Worm (Caenorhabditis elegans): Measurements from ENCODE around the gene F18C5.9.
A peak's percentile ranks its signal among the peaks of the same experiment; 100 is the strongest.

The F18C5.9 gene

ce11 chrII:6563238-6563637 lies 3.7 kb upstream of the F18C5.9 start:
- no peak for TF ChIP-seq hlh-4 (tag; optimal IDR thresholded peaks at IDR 0.05)
- TF ChIP-seq mef-2 (tag; optimal IDR thresholded peaks at IDR 0.05): no peak
- TF ChIP-seq xbp-1 (tag; optimal IDR thresholded peaks at IDR 0.05): no peak
- TF ChIP-seq fkh-8 (tag; optimal IDR thresholded peaks at IDR 0.05): peak; percentile 35
- peak; percentile 12 for TF ChIP-seq snu-23 (GFP tag; optimal IDR thresholded peaks at IDR 0.05)
- peak; percentile 14 for TF ChIP-seq dsc-1 (tag; optimal IDR thresholded peaks at IDR 0.05)
- peak in 1 of 2 experiments; percentile 14 for TF ChIP-seq lsy-2 (tag; optimal IDR thresholded peaks at IDR 0.05)
- no peak for TF ChIP-seq sptf-1 (tag; optimal IDR thresholded peaks at IDR 0.05)
- TF ChIP-seq fkh-10 (GFP tag; optimal IDR thresholded peaks at IDR 0.05): peak; percentile 44
- no peak for TF ChIP-seq unc-30 (tag; optimal IDR thresholded peaks at IDR 0.05)
- TF ChIP-seq rnt-1 (tag; optimal IDR thresholded peaks at IDR 0.05): peak; percentile 11
- peak; percentile 78 for TF ChIP-seq lin-14 (GFP tag; optimal IDR thresholded peaks at IDR 0.05)
- peak in 1 of 3 experiments; percentile 14 for TF ChIP-seq ceh-82 (tag; optimal IDR thresholded peaks at IDR 0.05)
- TF ChIP-seq efl-1 (optimal IDR thresholded peaks at IDR 0.05): peak; percentile 24 to 40
- peak; percentile 16 to 89 for TF ChIP-seq efl-1 (GFP tag; optimal IDR thresholded peaks at IDR 0.05 in 1 of 2)
- no peak for TF ChIP-seq pag-3 (tag; optimal IDR thresholded peaks at IDR 0.05; ENCODE audit: borderline replicate concordance, insufficient read depth)
- no peak for TF ChIP-seq lin-39 (tag; optimal IDR thresholded peaks at IDR 0.05)
- TF ChIP-seq blmp-1 (tag; optimal IDR thresholded peaks at IDR 0.05): peak; percentile 50
- TF ChIP-seq ceh-90 (tag; optimal IDR thresholded peaks at IDR 0.05): no peak
- no peak for TF ChIP-seq ceh-8 (GFP tag; optimal IDR thresholded peaks at IDR 0.05)
- TF ChIP-seq jun-1 (tag; optimal IDR thresholded peaks at IDR 0.05): peak; percentile 26
- TF ChIP-seq Y116A8C.19 (tag; optimal IDR thresholded peaks at IDR 0.05; ENCODE audit: borderline replicate concordance): no peak
- TF ChIP-seq lir-3 (tag; optimal IDR thresholded peaks at IDR 0.05; ENCODE audit: poor library complexity): no peak
- no peak for TF ChIP-seq nhr-77 (tag; optimal IDR thresholded peaks at IDR 0.05)

- TF ChIP-seq pqm-1 (tag; optimal IDR thresholded peaks at IDR 0.05) (no peak), efl-1 (optimal IDR thresholded peaks at IDR 0.05) (peak; percentile 20 to 38), efl-1 (GFP tag; optimal IDR thresholded peaks at IDR 0.05 in 1 of 2) (peak in 1 of 2 experiments; percentile 94), lin-13 (GFP tag; optimal IDR thresholded peaks at IDR 0.05) (no peak), nhr-84 (tag; optimal IDR thresholded peaks at IDR 0.05) (no peak), egl-27 (tag; optimal IDR thresholded peaks at IDR 0.05) (no peak), rnt-1 (tag; optimal IDR thresholded peaks at IDR 0.05) (peak; percentile 56), snu-23 (GFP tag; optimal IDR thresholded peaks at IDR 0.05) (peak; percentile 70), ama-1 (optimal IDR thresholded peaks at IDR 0.05) (no peak), blmp-1 (tag; optimal IDR thresholded peaks at IDR 0.05) (peak; percentile 7), nhr-20 (tag; optimal IDR thresholded peaks at IDR 0.05) (peak; percentile 51), zip-4 (GFP tag; optimal IDR thresholded peaks at IDR 0.05) (no peak), fkh-10 (GFP tag; optimal IDR thresholded peaks at IDR 0.05) (peak; percentile 24), jun-1 (tag; optimal IDR thresholded peaks at IDR 0.05) (no peak), ceh-82 (tag; optimal IDR thresholded peaks at IDR 0.05) (peak in 2 of 3 experiments; percentile 17 to 49), lin-39 (tag; optimal IDR thresholded peaks at IDR 0.05) (no peak), xbp-1 (tag; optimal IDR thresholded peaks at IDR 0.05) (peak; percentile 31), ets-5 (GFP tag; IDR thresholded peaks at IDR 0.05) (no peak), unc-62 (GFP tag; optimal IDR thresholded peaks at IDR 0.05) (no peak), swsn-7 (tag; optimal IDR thresholded peaks at IDR 0.05) (peak; percentile 45), nhr-90 (tag; optimal IDR thresholded peaks at IDR 0.05; ENCODE audit: poor library complexity) (peak; percentile 25), dsc-1 (tag; optimal IDR thresholded peaks at IDR 0.05) (peak; percentile 34), lsy-2 (tag; optimal IDR thresholded peaks at IDR 0.05) (peak; percentile 21 to 55), nhr-71 (tag; optimal IDR thresholded peaks at IDR 0.05) (peak; percentile 49), lin-14 (GFP tag; optimal IDR thresholded peaks at IDR 0.05) (no peak), C34B4.2 (tag; optimal IDR thresholded peaks at IDR 0.05) (no peak), mef-2 (tag; optimal IDR thresholded peaks at IDR 0.05) (no peak), lin-35 (GFP tag; optimal IDR thresholded peaks at IDR 0.05) (peak; percentile 22 to 59), hpl-2 (GFP tag; optimal IDR thresholded peaks at IDR 0.05) (no peak), pax-3 (tag; optimal IDR thresholded peaks at IDR 0.05) (no peak), irx-1 (tag; optimal IDR thresholded peaks at IDR 0.05) (no peak), nhr-76 (tag; optimal IDR thresholded peaks at IDR 0.05) (no peak), zag-1 (tag; optimal IDR thresholded peaks at IDR 0.05) (no peak), nhr-77 (tag; optimal IDR thresholded peaks at IDR 0.05) (peak; percentile 31), F16B12.6 (tag; optimal IDR thresholded peaks at IDR 0.05) (no peak), sptf-1 (tag; optimal IDR thresholded peaks at IDR 0.05) (no peak), lir-3 (tag; optimal IDR thresholded peaks at IDR 0.05; ENCODE audit: poor library complexity) (peak; percentile 9), mab-9 (GFP tag; IDR thresholded peaks at IDR 0.05) (no peak), ceh-90 (tag; optimal IDR thresholded peaks at IDR 0.05) (no peak), mdl-1 (tag; optimal IDR thresholded peaks at IDR 0.05) (peak in 1 of 2 experiments; percentile 12), aly-2 (tag; optimal IDR thresholded peaks at IDR 0.05) (no peak), dpl-1 (GFP tag; optimal IDR thresholded peaks at IDR 0.05) (peak in 2 of 3 experiments; percentile 17 to 25)
Observed at ce11 chrII:6565077-6565476, 1.9 kb upstream of the F18C5.9 start, which contains the start of gene mpz-3. Gene mpz-3, minus strand, starts transcription at chrII:6565396.

All from whole organism, L1 larva.